Worm (Caenorhabditis elegans) whole organism, young adult: ENCODE measurements around the gene mpst-4.

Source experiments
- F33H1.4 ChIP-seq: fragments of 200-800 bp; sonication (Bioruptor generic); IDR thresholded peaks from 2 replicates; pipeline ENCODE4 v1.3.6; 2022; ENCODE audit warnings: missing genetic modification reagents, missing genetic modification characterization, missing compliant biosample characterization
- F52B5.7 ChIP-seq: sonication (generic microtip); optimal IDR thresholded peaks from 2 replicates; lab custom pipeline; 2016; ENCODE audit warnings: mild to moderate bottlenecking, missing genetic modification characterization, missing compliant biosample characterization
- Y53F4B.3 ChIP-seq: fragments of 200-800 bp; sonication (Bioruptor generic); IDR thresholded peaks from 2 replicates; pipeline ENCODE4 v1.3.6; 2022; ENCODE audit warnings: missing genetic modification reagents, missing genetic modification characterization, missing compliant biosample characterization
- ZK185.1 ChIP-seq: sonication (generic microtip); optimal IDR thresholded peaks from 2 replicates; lab custom pipeline; 2016; ENCODE audit warnings: mild to moderate bottlenecking, missing genetic modification characterization, missing compliant biosample characterization; ENCODE audit not compliant: poor library complexity, severe bottlenecking
- akir-1 ChIP-seq: fragments of 200-800 bp; sonication (Bioruptor generic); optimal IDR thresholded peaks from 2 replicates; lab custom pipeline; 2018; ENCODE audit warnings: mild to moderate bottlenecking, missing genetic modification characterization, moderate library complexity, missing compliant biosample characterization
- ama-1 ChIP-seq, 3 experiments: fragments of 150-350 bp in 1 of 3; sonication (generic microtip) in 2 of 3; optimal IDR thresholded peaks; 2 replicates each; lab custom pipeline; 2014 to 2018; ENCODE audit warnings: missing biosample characterization in 2 of 3, missing genetic modification characterization in 2 of 3, missing genetic modification reagents in 2 of 3
- ceh-79 ChIP-seq: sonication (generic microtip); optimal IDR thresholded peaks from 2 replicates; lab custom pipeline; 2017; ENCODE audit warnings: mild to moderate bottlenecking, missing genetic modification characterization, missing compliant biosample characterization
- mel-28 ChIP-seq: sonication (generic microtip); optimal IDR thresholded peaks from 2 replicates; lab custom pipeline; 2016; ENCODE audit warnings: borderline replicate concordance, mild to moderate bottlenecking, missing genetic modification characterization, missing compliant biosample characterization
- nfyb-1 ChIP-seq: fragments of 200-800 bp; sonication (Bioruptor generic); IDR thresholded peaks from 2 replicates; pipeline ENCODE4 v1.3.6; 2022; ENCODE audit warnings: missing genetic modification reagents, missing genetic modification characterization, missing compliant biosample characterization
- pha-4 ChIP-seq: fragments of 150-350 bp; sonication (generic microtip); optimal IDR thresholded peaks from 2 replicates; lab custom pipeline; 2014; ENCODE audit warnings: missing biosample characterization, missing genetic modification reagents, missing genetic modification characterization
- tbx-9 ChIP-seq: sonication (generic microtip); optimal IDR thresholded peaks from 2 replicates; lab custom pipeline; 2016; ENCODE audit warnings: borderline replicate concordance, missing genetic modification characterization, inconsistent platforms, missing compliant biosample characterization
- tlf-1 ChIP-seq: fragments of 200-800 bp; sonication (Bioruptor generic); optimal IDR thresholded peaks from 2 replicates; lab custom pipeline; 2018; ENCODE audit warnings: mild to moderate bottlenecking, missing genetic modification characterization, missing compliant biosample characterization
- unc-62 ChIP-seq: fragments of 150-350 bp; optimal IDR thresholded peaks from 2 replicates; lab custom pipeline; 2014; ENCODE audit warnings: missing biosample characterization, missing genetic modification reagents, missing genetic modification characterization
- xnd-1 ChIP-seq: sonication (generic microtip); optimal IDR thresholded peaks from 2 replicates; lab custom pipeline; 2016; ENCODE audit warnings: missing genotype, missing genetic modification reagents, missing genetic modification characterization, missing compliant biosample characterization

DNA sequence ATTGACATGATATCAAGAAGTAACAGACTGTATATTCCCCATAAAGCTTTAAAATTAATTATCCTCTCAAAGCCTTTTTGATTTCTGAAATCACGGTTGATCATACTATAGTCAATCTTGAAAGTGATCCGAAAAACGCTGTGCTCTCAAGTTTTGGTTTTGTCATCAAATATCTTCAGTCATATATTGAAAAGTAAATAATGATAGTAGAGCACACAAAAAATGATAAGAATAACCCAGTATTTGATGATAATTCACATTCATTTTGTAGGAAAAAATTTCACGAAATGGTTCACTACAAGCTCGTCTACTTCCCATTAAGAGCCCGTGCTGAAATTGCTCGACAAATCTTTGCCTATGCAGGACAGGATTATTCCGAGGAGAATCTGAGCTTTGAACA, 16.4 kb upstream of the mpst-4 start, which contains the start of gene gst-6:
- TF ChIP-seq unc-62 (GFP tag; lab: Kevin White, UChicago), result no peak
- TF ChIP-seq ZK185.1 (tag; lab: Kevin White, UChicago), result no peak
- no peak for TF ChIP-seq ceh-79 (tag; lab: Kevin White, UChicago)
- no peak for TF ChIP-seq ama-1 (optimal IDR thresholded peaks at IDR 0.05; lab: Kevin White, UChicago)
- no peak for TF ChIP-seq ama-1 (GFP tag; optimal IDR thresholded peaks at IDR 0.05; lab: Kevin White, UChicago)
- TF ChIP-seq mel-28, result no peak
- TF ChIP-seq nfyb-1 (GFP tag; lab: Robert Waterston, UW), result no peak
- TF ChIP-seq tbx-9 (tag; lab: Kevin White, UChicago), result no peak
- TF ChIP-seq Y53F4B.3 (GFP tag; lab: Robert Waterston, UW), result no peak
- TF ChIP-seq F33H1.4, result no peak
- TF ChIP-seq xnd-1 (tag; lab: Kevin White, UChicago), result no peak
- no peak for TF ChIP-seq pha-4 (tag; lab: Kevin White, UChicago)
- TF ChIP-seq akir-1, result no peak
- TF ChIP-seq tlf-1 (GFP tag; lab: Kevin White, UChicago), result no peak
- TF ChIP-seq F52B5.7 (tag; lab: Kevin White, UChicago), result no peak
